Fruit fly (Drosophila melanogaster): ENCODE data around the gene CG14204.

DNA sequence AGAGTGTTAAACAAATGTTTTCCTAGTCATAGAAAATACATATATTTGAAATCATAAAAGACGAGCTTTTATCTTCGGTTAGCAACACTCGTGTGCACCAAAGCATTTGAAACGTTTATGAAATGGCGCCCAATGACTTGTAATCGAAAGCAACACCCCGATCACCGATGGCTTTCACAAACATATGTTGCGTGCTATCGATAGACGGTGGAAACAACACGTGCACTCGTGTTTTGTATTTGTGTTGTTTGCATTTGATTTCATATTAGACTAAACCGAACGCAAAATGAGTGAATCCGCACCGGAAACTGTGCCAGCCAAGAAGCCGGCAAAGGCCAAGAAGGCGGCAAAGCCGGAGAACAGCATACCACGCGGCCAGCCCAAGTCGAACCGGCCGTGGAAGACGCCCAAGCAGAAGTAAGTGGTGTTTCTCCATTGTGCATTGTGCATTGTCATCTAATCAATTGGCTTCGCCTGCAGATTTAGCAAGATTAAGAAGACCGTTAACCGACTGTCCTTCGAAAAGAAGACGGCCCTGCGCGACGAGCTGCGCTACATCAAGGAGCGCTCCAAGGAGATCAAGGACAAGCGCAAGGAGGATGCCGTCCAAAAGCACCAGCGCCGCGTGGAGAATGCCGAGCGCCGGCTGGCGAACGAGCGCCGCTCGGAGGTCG is 32.7 kb downstream of the CG14204 start, which contains the start of gene CG14210:
- TF ChIP-seq CG5204 (GFP tag; optimal IDR thresholded peaks at IDR 0.05) (no peak), CG1620 (GFP tag; optimal IDR thresholded peaks at IDR 0.05) (no peak), tj (GFP tag; optimal IDR thresholded peaks at IDR 0.05) (no peak), CG11617 (GFP tag; optimal IDR thresholded peaks at IDR 0.05) (peak; percentile 1), CG7101 (tag; optimal IDR thresholded peaks at IDR 0.05) (no peak), bab1 (GFP tag; optimal IDR thresholded peaks at IDR 0.05) (peak; percentile 65), toe (GFP tag; optimal IDR thresholded peaks at IDR 0.05) (no peak), CG14711 (tag; optimal IDR thresholded peaks at IDR 0.05) (no peak), Crg-1 (GFP tag; optimal IDR thresholded peaks at IDR 0.05) (no peak), pad (GFP tag; optimal IDR thresholded peaks at IDR 0.05) (no peak), ovo (GFP tag; optimal IDR thresholded peaks at IDR 0.05) (no peak), Mnt (GFP tag; optimal IDR thresholded peaks at IDR 0.05) (peak; percentile 97), cnc (optimal IDR thresholded peaks at IDR 0.05) (peak; percentile 73 to 89), Hr96 (GFP tag; optimal IDR thresholded peaks at IDR 0.05) (no peak)

Data from whole organism, adult.